Worm (Caenorhabditis elegans): ENCODE data around the gene K04G7.1.

K04G7.1 gene

DNA sequence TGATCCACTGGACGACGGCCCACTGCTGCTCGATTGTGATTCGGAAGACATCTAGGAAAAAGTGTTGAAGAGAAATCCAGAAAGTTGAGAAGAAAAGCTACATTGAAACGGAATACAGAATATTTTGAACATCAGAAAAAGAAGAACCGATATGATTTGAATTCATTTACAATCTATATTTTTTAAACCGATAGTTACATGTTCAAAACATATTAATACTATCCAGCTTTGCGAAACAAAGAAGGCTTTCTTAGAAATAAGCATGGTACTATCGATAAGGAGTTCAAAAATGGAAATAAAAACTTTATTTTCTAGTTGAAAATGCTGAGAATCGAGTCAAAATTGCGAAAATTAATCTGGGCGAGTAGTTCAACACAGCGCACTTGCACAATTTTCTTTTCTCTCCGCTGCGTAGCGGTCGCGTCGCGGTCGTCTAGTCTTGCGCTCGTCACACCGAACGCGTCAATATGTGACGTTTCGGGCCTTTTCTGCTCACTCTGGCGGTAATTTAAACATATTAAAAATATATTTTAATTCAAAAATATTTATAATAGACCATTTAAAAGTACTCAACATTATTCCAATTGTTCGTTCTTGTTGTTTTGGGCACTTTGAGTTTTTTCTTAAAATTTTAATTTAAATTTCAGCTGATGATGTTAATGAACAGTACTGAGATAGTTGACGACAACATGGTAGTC, at the start of gene K04G7.1, which contains the start of gene syf-2 (continued):
- TF ChIP-seq gei-17 (GFP tag; optimal IDR thresholded peaks at IDR 0.05) (peak; percentile 26), ekl-4 (GFP tag; IDR thresholded peaks at IDR 0.05) (peak; percentile 94), F37B4.10 (GFP tag; IDR thresholded peaks at IDR 0.05) (no peak), mes-4 (tag; optimal IDR thresholded peaks at IDR 0.05) (no peak), ceh-58 (GFP tag; IDR thresholded peaks at IDR 0.05) (no peak), hrde-1 (tag; optimal IDR thresholded peaks at IDR 0.05; ENCODE audit: borderline replicate concordance) (peak; percentile 4), F22D6.2 (tag; optimal IDR thresholded peaks at IDR 0.05) (no peak), ceh-27 (GFP tag; optimal IDR thresholded peaks at IDR 0.05) (peak; percentile 69), Y53F4B.3 (GFP tag; IDR thresholded peaks at IDR 0.05) (no peak), pbrm-1 (GFP tag; IDR thresholded peaks at IDR 0.05) (peak; percentile 89), F39B2.1 (GFP tag; IDR thresholded peaks at IDR 0.05) (no peak), C06A6.2 (GFP tag; conservative IDR thresholded peaks at IDR 0.05) (peak; percentile 73; the same call in 1 of the 2 replicates), ztf-28 (GFP tag; IDR thresholded peaks at IDR 0.05) (no peak), chd-7 (tag; optimal IDR thresholded peaks at IDR 0.05) (peak; percentile 31), ceh-79 (tag; optimal IDR thresholded peaks at IDR 0.05) (no peak), Y67H2A.10 (GFP tag; conservative IDR thresholded peaks at IDR 0.05) (no peak), lir-1 (GFP tag; conservative IDR thresholded peaks at IDR 0.05) (peak; percentile 85), tlf-1 (GFP tag; optimal IDR thresholded peaks at IDR 0.05) (peak; percentile 89), hsf-1 (GFP tag; IDR thresholded peaks at IDR 0.05) (peak; percentile 62; the same call in 1 of the 2 replicates), lsl-1 (GFP tag; optimal IDR thresholded peaks at IDR 0.05) (peak; percentile 80), lin-35 (GFP tag; optimal IDR thresholded peaks at IDR 0.05) (peak; percentile 39 to 93 (median 45)), zim-3 (tag; optimal IDR thresholded peaks at IDR 0.05) (no peak), athp-1 (tag; optimal IDR thresholded peaks at IDR 0.05) (peak; percentile 57), mxl-1 (tag; optimal IDR thresholded peaks at IDR 0.05) (no peak), egrh-3 (GFP tag; IDR thresholded peaks at IDR 0.05) (no peak), D2030.7 (GFP tag; IDR thresholded peaks at IDR 0.05) (peak; percentile 86), unc-62 (GFP tag; optimal IDR thresholded peaks at IDR 0.05) (peak; percentile 20), ets-4 (GFP tag; optimal IDR thresholded peaks at IDR 0.05) (no peak), dpff-1 (tag; optimal IDR thresholded peaks at IDR 0.05) (no peak), lin-54 (GFP tag; optimal IDR thresholded peaks at IDR 0.05) (peak; percentile 97), F49E8.2 (tag; optimal IDR thresholded peaks at IDR 0.05; ENCODE audit: insufficient read depth) (peak; percentile 28), ceh-91 (GFP tag; IDR thresholded peaks at IDR 0.05) (peak; percentile 72; the same call in 1 of the 2 replicates), F55B11.4 (tag; optimal IDR thresholded peaks at IDR 0.05; ENCODE audit: borderline replicate concordance, insufficient read depth) (no peak), snpc-4 (GFP tag; optimal IDR thresholded peaks at IDR 0.05) (peak; percentile 77), snpc-4 (tag; optimal IDR thresholded peaks at IDR 0.05) (peak; percentile 50 to 81 (median 66)), ceh-40 (GFP tag; IDR thresholded peaks at IDR 0.05) (no peak), hmg-20 (GFP tag; IDR thresholded peaks at IDR 0.05) (no peak), let-607 (tag; optimal IDR thresholded peaks at IDR 0.05) (peak; percentile 65 to 78), dox-1 (GFP tag; IDR thresholded peaks at IDR 0.05) (peak; percentile 95), atf-7 (tag; optimal IDR thresholded peaks at IDR 0.05) (peak; percentile 35), snpc-3.4 (tag; optimal IDR thresholded peaks at IDR 0.05) (peak; percentile 52), F23B12.7 (tag; optimal IDR thresholded peaks at IDR 0.05; ENCODE audit: insufficient read depth) (peak; percentile 80), nfyb-1 (GFP tag; IDR thresholded peaks at IDR 0.05) (peak; percentile 89), somi-1 (GFP tag; optimal IDR thresholded peaks at IDR 0.05) (peak; percentile 12), ztf-18 (tag; optimal IDR thresholded peaks at IDR 0.05) (peak; percentile 97), ceh-100 (GFP tag; IDR thresholded peaks at IDR 0.05) (peak; percentile 55; the same call in 1 of the 2 replicates), ztf-3 (GFP tag; optimal IDR thresholded peaks at IDR 0.05) (no peak)
